Worm (Caenorhabditis elegans) whole organism, mixed stage, embryonic: ENCODE data around the gene pgl-3.

ENCODE experiments used
- elt-3 ChIP-seq: fragments of 150-350 bp; optimal IDR thresholded peaks from 2 replicates; lab custom pipeline; 2014; ENCODE audit warnings: missing biosample characterization, missing genetic modification characterization
- snpc-4 ChIP-seq: fragments of 150-350 bp; optimal IDR thresholded peaks from 2 replicates; lab custom pipeline; 2014; ENCODE audit warnings: missing biosample characterization, missing genetic modification characterization
- unc-62 ChIP-seq: fragments of 150-350 bp; optimal IDR thresholded peaks from 2 replicates; lab custom pipeline; 2014; ENCODE audit warnings: missing biosample characterization, missing genetic modification reagents, missing genetic modification characterization

ce11 chrV:4791569-4791968, 35.8 kb downstream of the pgl-3 start, which contains the start of gene R02F11.11:
- TF ChIP-seq unc-62: no peak
- TF ChIP-seq snpc-4: no peak
- no peak for TF ChIP-seq elt-3
